Fruit fly (Drosophila melanogaster): ENCODE results near the gene Tmem214.

Gene Tmem214

dm6 chr2L:10988026-10988425 lies 18.0 kb upstream of the Tmem214 start:
- TF ChIP-seq CG1620 (GFP tag; optimal IDR thresholded peaks at IDR 0.05): no peak
- no peak for TF ChIP-seq pad (GFP tag; optimal IDR thresholded peaks at IDR 0.05)
- no peak for TF ChIP-seq bab1 (GFP tag; optimal IDR thresholded peaks at IDR 0.05)
- TF ChIP-seq CG11617 (GFP tag; optimal IDR thresholded peaks at IDR 0.05): no peak
- no peak for TF ChIP-seq cic (GFP tag; optimal IDR thresholded peaks at IDR 0.05)
- no peak for TF ChIP-seq cnc (optimal IDR thresholded peaks at IDR 0.05)

- TF ChIP-seq CG7045 (GFP tag; optimal IDR thresholded peaks at IDR 0.05) (no peak), CG1620 (GFP tag; optimal IDR thresholded peaks at IDR 0.05) (peak; percentile 17), CG14711 (tag; optimal IDR thresholded peaks at IDR 0.05) (peak; percentile 39), CG33017 (tag; optimal IDR thresholded peaks at IDR 0.05) (peak; percentile 74), ovo (GFP tag; optimal IDR thresholded peaks at IDR 0.05) (no peak), CG11617 (GFP tag; optimal IDR thresholded peaks at IDR 0.05) (peak; percentile 50), kay (GFP tag; ENCODE audit: borderline replicate concordance) (no peak), Clk (GFP tag; optimal IDR thresholded peaks at IDR 0.05) (no peak), Mnt (GFP tag; optimal IDR thresholded peaks at IDR 0.05) (no peak), CG5204 (GFP tag; optimal IDR thresholded peaks at IDR 0.05) (no peak), CG7101 (tag; optimal IDR thresholded peaks at IDR 0.05) (peak; percentile 79), cnc (optimal IDR thresholded peaks at IDR 0.05) (no peak), Hr96 (GFP tag; optimal IDR thresholded peaks at IDR 0.05) (no peak), CG12768 (GFP tag; optimal IDR thresholded peaks at IDR 0.05) (no peak), tj (GFP tag; optimal IDR thresholded peaks at IDR 0.05) (no peak), Crg-1 (GFP tag; optimal IDR thresholded peaks at IDR 0.05) (no peak), bab1 (GFP tag; optimal IDR thresholded peaks at IDR 0.05) (peak; percentile 71), toe (GFP tag; optimal IDR thresholded peaks at IDR 0.05) (peak; percentile 1), pad (GFP tag; optimal IDR thresholded peaks at IDR 0.05) (no peak), cic (GFP tag; optimal IDR thresholded peaks at IDR 0.05) (no peak)
Measured at dm6 chr2L:10987370-10987853, 17.3 kb upstream of the Tmem214 start, which contains the start of the genes piwi and CG12253. TSS of gene piwi (minus strand) at chr2L:10987420. TSS of gene CG12253 (plus strand) at chr2L:10987806.

- TF ChIP-seq cic (GFP tag; optimal IDR thresholded peaks at IDR 0.05): no peak
- TF ChIP-seq bab1 (GFP tag; optimal IDR thresholded peaks at IDR 0.05): peak; percentile 35
Measured at dm6 chr2L:10986138-10986537, 16.1 kb upstream of the Tmem214 start.

- TF ChIP-seq bab1 (GFP tag; optimal IDR thresholded peaks at IDR 0.05) (peak; percentile 36), kay (GFP tag; ENCODE audit: borderline replicate concordance) (no peak), CG1620 (GFP tag; optimal IDR thresholded peaks at IDR 0.05) (no peak), tj (GFP tag; optimal IDR thresholded peaks at IDR 0.05) (peak; percentile 33), CG11617 (GFP tag; optimal IDR thresholded peaks at IDR 0.05) (no peak), CG12768 (GFP tag; optimal IDR thresholded peaks at IDR 0.05) (no peak), Crg-1 (GFP tag; optimal IDR thresholded peaks at IDR 0.05) (no peak), Clk (GFP tag; optimal IDR thresholded peaks at IDR 0.05) (no peak), cic (GFP tag; optimal IDR thresholded peaks at IDR 0.05) (peak; percentile 21), CG5204 (GFP tag; optimal IDR thresholded peaks at IDR 0.05) (no peak), CG7101 (tag; optimal IDR thresholded peaks at IDR 0.05) (no peak), ovo (GFP tag; optimal IDR thresholded peaks at IDR 0.05) (no peak), Hr96 (GFP tag; optimal IDR thresholded peaks at IDR 0.05) (no peak)
Measured at dm6 chr2L:10976864-10977586, 7.0 kb upstream of the Tmem214 start.

- no peak for TF ChIP-seq CG1620 (GFP tag; optimal IDR thresholded peaks at IDR 0.05)
- TF ChIP-seq CG5204 (GFP tag; optimal IDR thresholded peaks at IDR 0.05): no peak
- TF ChIP-seq cnc (optimal IDR thresholded peaks at IDR 0.05): no peak
Measured at dm6 chr2L:10976046-10976863, 6.2 kb upstream of the Tmem214 start, which contains the start of the genes ATPsynG and SCAR. TSS of gene ATPsynG (minus strand) at chr2L:10976399. TSS of gene SCAR (plus strand) at chr2L:10976772.

dm6 chr2L:10975193-10975592 lies 5.1 kb upstream of the Tmem214 start, which contains the start of gene abo:
TSS of gene abo (minus strand) at chr2L:10975293.
- TF ChIP-seq CG7101 (tag; optimal IDR thresholded peaks at IDR 0.05) (no peak), CG14711 (tag; optimal IDR thresholded peaks at IDR 0.05) (no peak), kay (GFP tag; ENCODE audit: borderline replicate concordance) (no peak), CG11617 (GFP tag; optimal IDR thresholded peaks at IDR 0.05) (no peak), pad (GFP tag; optimal IDR thresholded peaks at IDR 0.05) (no peak), CG12768 (GFP tag; optimal IDR thresholded peaks at IDR 0.05) (no peak), toe (GFP tag; optimal IDR thresholded peaks at IDR 0.05) (no peak), Clk (GFP tag; optimal IDR thresholded peaks at IDR 0.05) (no peak), ovo (GFP tag; optimal IDR thresholded peaks at IDR 0.05) (no peak), cnc (optimal IDR thresholded peaks at IDR 0.05) (no peak), Hr96 (GFP tag; optimal IDR thresholded peaks at IDR 0.05) (no peak), CG33017 (tag; optimal IDR thresholded peaks at IDR 0.05) (no peak), CG7045 (GFP tag; optimal IDR thresholded peaks at IDR 0.05) (no peak), CG5204 (GFP tag; optimal IDR thresholded peaks at IDR 0.05) (no peak), tj (GFP tag; optimal IDR thresholded peaks at IDR 0.05) (no peak), Crg-1 (GFP tag; optimal IDR thresholded peaks at IDR 0.05) (no peak)
